Fruit fly (Drosophila melanogaster) whole organism, embryonic: ENCODE measurements around the gene Rpt6R.
A peak's percentile ranks its signal among the peaks of the same experiment; 100 is the strongest.

Source experiments
- Atf6 ChIP-seq: fragments of 200-800 bp; sonication (Bioruptor generic); IDR thresholded peaks from 2 replicates; pipeline ENCODE4 v1.3.6; 2022; ENCODE audit warnings: missing biosample characterization, missing genetic modification characterization
- C15 ChIP-seq: fragments of 200-800 bp; sonication (Bioruptor generic); IDR thresholded peaks from 3 replicates; pipeline ENCODE4 v1.3.6; 2022; ENCODE audit warnings: missing biosample characterization, missing genetic modification characterization
- CG10209 ChIP-seq: fragments of 200-800 bp; sonication (Bioruptor generic); optimal IDR thresholded peaks from 3 replicates; lab custom pipeline; 2017; ENCODE audit warnings: missing biosample characterization, mild to moderate bottlenecking, missing genetic modification characterization, missing genetic modification reagents
- CG10321 ChIP-seq: fragments of 200-800 bp; sonication (Bioruptor generic); IDR thresholded peaks from 2 replicates; pipeline ENCODE4 v1.3.6; 2022; ENCODE audit warnings: missing biosample characterization, missing genetic modification characterization
- CG10543 ChIP-seq: fragments of 200-800 bp; sonication (Bioruptor generic); optimal IDR thresholded peaks from 3 replicates; lab custom pipeline; 2017; ENCODE audit warnings: missing biosample characterization, mild to moderate bottlenecking, missing genetic modification characterization, moderate library complexity
- CG12071 ChIP-seq: fragments of 200-800 bp; sonication (Bioruptor generic); optimal IDR thresholded peaks from 3 replicates; lab custom pipeline; 2018; ENCODE audit warnings: missing biosample characterization, mild to moderate bottlenecking, missing genetic modification characterization
- CG12769 ChIP-seq: fragments of 200-800 bp; sonication (Bioruptor generic); optimal IDR thresholded peaks from 2 replicates; lab custom pipeline; 2019; ENCODE audit warnings: missing biosample characterization, mild to moderate bottlenecking, missing genetic modification characterization, moderate library complexity
- CG13894 ChIP-seq: fragments of 200-800 bp; sonication (Bioruptor generic); optimal IDR thresholded peaks from 3 replicates; lab custom pipeline; 2018; ENCODE audit warnings: missing biosample characterization, mild to moderate bottlenecking, missing genetic modification characterization, moderate library complexity
- CG16813 ChIP-seq: fragments of 200-800 bp; sonication (Bioruptor generic); IDR thresholded peaks from 3 replicates; pipeline ENCODE4 v1.3.6; 2022; ENCODE audit warnings: missing biosample characterization, missing genetic modification characterization; ENCODE audit not compliant: partially characterized antibody
- CG17186 ChIP-seq: fragments of 200-800 bp; sonication (Bioruptor generic); optimal IDR thresholded peaks from 3 replicates; lab custom pipeline; 2017; ENCODE audit warnings: missing biosample characterization, missing genetic modification reagents, missing genetic modification characterization
- CG18599 ChIP-seq: fragments of 200-800 bp; sonication (Bioruptor generic); optimal IDR thresholded peaks from 3 replicates; lab custom pipeline; 2017; ENCODE audit warnings: missing biosample characterization, missing genetic modification characterization, mild to moderate bottlenecking, moderate library complexity, missing genetic modification reagents
- CG2678 ChIP-seq: fragments of 200-800 bp; sonication (Bioruptor generic); optimal IDR thresholded peaks from 3 replicates; lab custom pipeline; 2019; ENCODE audit warnings: missing biosample characterization, mild to moderate bottlenecking, missing genetic modification characterization, moderate library complexity
- CG2712 ChIP-seq: fragments of 200-800 bp; optimal IDR thresholded peaks from 3 replicates; lab custom pipeline; 2019; ENCODE audit warnings: missing biosample characterization, mild to moderate bottlenecking, missing genetic modification characterization, moderate library complexity
- CG3281 ChIP-seq: fragments of 200-800 bp; sonication (Bioruptor generic); optimal IDR thresholded peaks from 3 replicates; lab custom pipeline; 2017; ENCODE audit warnings: missing biosample characterization, mild to moderate bottlenecking, missing genetic modification characterization
- CG6683 ChIP-seq: fragments of 200-800 bp; sonication (Bioruptor generic); optimal IDR thresholded peaks from 2 replicates; lab custom pipeline; 2017; ENCODE audit warnings: missing biosample characterization, mild to moderate bottlenecking, missing genetic modification characterization, missing genetic modification reagents
- CG7987 ChIP-seq: fragments of 200-800 bp; sonication (Bioruptor generic); optimal IDR thresholded peaks from 2 replicates; lab custom pipeline; 2018; ENCODE audit warnings: missing biosample characterization, mild to moderate bottlenecking, missing genetic modification characterization, moderate library complexity
- CG8359 ChIP-seq: fragments of 200-800 bp; sonication (Bioruptor generic); optimal IDR thresholded peaks from 2 replicates; lab custom pipeline; 2017; ENCODE audit warnings: missing biosample characterization, mild to moderate bottlenecking, missing genetic modification characterization, borderline replicate concordance
- CkIIα-i1 ChIP-seq: fragments of 200-800 bp; sonication (Bioruptor generic); IDR thresholded peaks from 2 replicates; pipeline ENCODE4 v1.3.6; 2022; ENCODE audit warnings: missing biosample characterization, missing genetic modification characterization
- Elba2 ChIP-seq: fragments of 200-800 bp; sonication (Bioruptor generic); optimal IDR thresholded peaks from 3 replicates; lab custom pipeline; 2016; ENCODE audit warnings: missing biosample characterization, missing genetic modification characterization
- Hr51 ChIP-seq, 2 experiments: fragments of 200-800 bp; sonication (Bioruptor generic); optimal IDR thresholded peaks; 2 replicates in 1 of 2; 3 replicates in 1 of 2; lab custom pipeline; 2016 to 2018; ENCODE audit warnings: missing biosample characterization in 2 of 2, missing genetic modification characterization in 2 of 2, mild to moderate bottlenecking in 1 of 2, moderate library complexity in 1 of 2
- MBD-R2 ChIP-seq: fragments of 200-800 bp; sonication (Bioruptor generic); IDR thresholded peaks from 2 replicates; pipeline ENCODE4 v1.3.6; 2022; ENCODE audit warnings: missing biosample characterization, missing genetic modification characterization
- MESR4 ChIP-seq: fragments of 200-800 bp; sonication (Bioruptor generic); optimal IDR thresholded peaks from 2 replicates; lab custom pipeline; 2018; ENCODE audit warnings: missing biosample characterization, mild to moderate bottlenecking, missing genetic modification characterization, moderate library complexity
- NK7.1 ChIP-seq: fragments of 200-800 bp; sonication (Bioruptor generic); optimal IDR thresholded peaks from 3 replicates; lab custom pipeline; 2016; ENCODE audit warnings: missing biosample characterization, missing genetic modification characterization
- Nf-YC ChIP-seq: fragments of 200-800 bp; optimal IDR thresholded peaks from 3 replicates; lab custom pipeline; 2019; ENCODE audit warnings: missing biosample characterization, mild to moderate bottlenecking, missing genetic modification characterization, moderate library complexity
- Oaz ChIP-seq: fragments of 200-800 bp; sonication (Bioruptor generic); IDR thresholded peaks from 2 replicates; pipeline ENCODE4 v1.3.6; 2022; ENCODE audit warnings: missing biosample characterization, missing genetic modification characterization
- Pdp1 ChIP-seq, 2 experiments: fragments of 200-800 bp; sonication (Bioruptor generic); optimal IDR thresholded peaks; 3 replicates each; lab custom pipeline; 2016; ENCODE audit warnings: missing biosample characterization in 2 of 2, missing genetic modification characterization in 2 of 2, mild to moderate bottlenecking in 1 of 2, moderate library complexity in 1 of 2
- abd-A ChIP-seq: fragments of 200-800 bp; sonication (Bioruptor generic); optimal IDR thresholded peaks from 3 replicates; lab custom pipeline; 2019; ENCODE audit warnings: missing biosample characterization, mild to moderate bottlenecking, missing genetic modification characterization, moderate library complexity
- ato ChIP-seq: fragments of 200-800 bp; sonication (Bioruptor generic); IDR thresholded peaks from 2 replicates; pipeline ENCODE4 v1.3.6; 2022; ENCODE audit warnings: missing biosample characterization, missing genetic modification characterization; ENCODE audit not compliant: partially characterized antibody
- caup ChIP-seq: fragments of 200-800 bp; sonication (Bioruptor generic); optimal IDR thresholded peaks from 3 replicates; lab custom pipeline; 2017; ENCODE audit warnings: missing biosample characterization, mild to moderate bottlenecking, missing genetic modification characterization, moderate library complexity; ENCODE audit not compliant: severe bottlenecking
- chinmo ChIP-seq: fragments of 200-800 bp; sonication (Bioruptor generic); IDR thresholded peaks from 4 replicates; pipeline ENCODE4 v1.3.6; 2022; ENCODE audit warnings: missing biosample characterization, missing genetic modification characterization; ENCODE audit not compliant: partially characterized antibody
- dati ChIP-seq: fragments of 200-800 bp; sonication (Bioruptor generic); IDR thresholded peaks from 2 replicates; pipeline ENCODE4 v1.3.6; 2022; ENCODE audit warnings: missing biosample characterization, missing genetic modification characterization
- disco-r ChIP-seq: fragments of 200-800 bp; sonication (Bioruptor generic); optimal IDR thresholded peaks from 2 replicates; lab custom pipeline; 2016; ENCODE audit warnings: missing biosample characterization, missing genetic modification characterization
- dmrt11E ChIP-seq: fragments of 200-800 bp; sonication (Bioruptor generic); optimal IDR thresholded peaks from 3 replicates; lab custom pipeline; 2018; ENCODE audit warnings: missing biosample characterization, mild to moderate bottlenecking, missing genetic modification characterization, moderate library complexity
- eyg ChIP-seq: fragments of 200-800 bp; sonication (Bioruptor generic); optimal IDR thresholded peaks from 3 replicates; lab custom pipeline; 2016; ENCODE audit warnings: missing biosample characterization, missing genetic modification characterization
- fd3F ChIP-seq: fragments of 200-800 bp; sonication (Bioruptor generic); optimal IDR thresholded peaks from 2 replicates; lab custom pipeline; 2018; ENCODE audit warnings: missing biosample characterization, mild to moderate bottlenecking, missing genetic modification characterization, moderate library complexity
- ham ChIP-seq: fragments of 200-800 bp; sonication (Bioruptor generic); IDR thresholded peaks from 2 replicates; pipeline ENCODE4 v1.3.6; 2022; ENCODE audit warnings: missing biosample characterization, missing genetic modification characterization
- hbn ChIP-seq: fragments of 200-800 bp; sonication (Bioruptor generic); IDR thresholded peaks from 2 replicates; pipeline ENCODE4 v1.3.6; 2022; ENCODE audit warnings: missing biosample characterization, missing genetic modification characterization; ENCODE audit not compliant: partially characterized antibody
- insv ChIP-seq, 2 experiments: fragments of 200-800 bp; sonication (Bioruptor generic); optimal IDR thresholded peaks; 3 replicates each; lab custom pipeline; 2016 to 2018; ENCODE audit warnings: missing biosample characterization in 2 of 2, missing genetic modification characterization in 2 of 2
- ken ChIP-seq: fragments of 200-800 bp; sonication (Bioruptor generic); IDR thresholded peaks from 3 replicates; pipeline ENCODE4 v1.3.6; 2022; ENCODE audit warnings: missing biosample characterization, missing genetic modification characterization
- lilli ChIP-seq: fragments of 200-800 bp; sonication (Bioruptor generic); optimal IDR thresholded peaks from 3 replicates; lab custom pipeline; 2016; ENCODE audit warnings: missing biosample characterization, missing genetic modification characterization
- lmd ChIP-seq: fragments of 200-800 bp; sonication (Bioruptor generic); IDR thresholded peaks from 2 replicates; pipeline ENCODE4 v1.3.6; 2022; ENCODE audit warnings: missing biosample characterization, missing genetic modification characterization
- pita ChIP-seq: fragments of 200-800 bp; sonication (Bioruptor generic); optimal IDR thresholded peaks from 2 replicates; lab custom pipeline; 2017; ENCODE audit warnings: missing biosample characterization, mild to moderate bottlenecking, missing genetic modification characterization
- psq ChIP-seq: fragments of 200-800 bp; sonication (Bioruptor generic); optimal IDR thresholded peaks from 2 replicates; lab custom pipeline; 2017; ENCODE audit warnings: missing biosample characterization, missing genetic modification characterization
- schlank ChIP-seq: fragments of 200-800 bp; sonication (Bioruptor generic); optimal IDR thresholded peaks from 2 replicates; lab custom pipeline; 2018; ENCODE audit warnings: missing biosample characterization, mild to moderate bottlenecking, missing genetic modification characterization
- sd ChIP-seq: fragments of 200-800 bp; sonication (Bioruptor generic); optimal IDR thresholded peaks from 3 replicates; lab custom pipeline; 2018; ENCODE audit warnings: missing biosample characterization, mild to moderate bottlenecking, missing genetic modification characterization, moderate library complexity
- sr ChIP-seq: fragments of 200-800 bp; sonication (Bioruptor generic); IDR thresholded peaks from 3 replicates; pipeline ENCODE4 v1.3.6; 2022; ENCODE audit warnings: missing biosample characterization, missing genetic modification characterization
- ssp ChIP-seq: fragments of 200-800 bp; sonication (Bioruptor generic); IDR thresholded peaks from 2 replicates; pipeline ENCODE4 v1.3.6; 2022; ENCODE audit warnings: missing biosample characterization, missing genetic modification characterization
- tgo ChIP-seq: fragments of 200-800 bp; sonication (Bioruptor generic); IDR thresholded peaks from 3 replicates; pipeline ENCODE4 v1.3.6; 2022; ENCODE audit warnings: missing biosample characterization, missing genetic modification characterization
- usp ChIP-seq: fragments of >200 bp; optimal IDR thresholded peaks from 2 replicates; lab custom pipeline; 2017; ENCODE audit warnings: missing biosample characterization, missing genetic modification characterization
- vvl ChIP-seq: fragments of 200-800 bp; sonication (Bioruptor generic); IDR thresholded peaks from 2 replicates; pipeline ENCODE4 v1.3.6; 2022; ENCODE audit warnings: missing biosample characterization, missing genetic modification characterization
- z ChIP-seq: fragments of 200-800 bp; sonication (Bioruptor generic); IDR thresholded peaks from 3 replicates; pipeline ENCODE4 v1.3.6; 2022; ENCODE audit warnings: missing biosample characterization, missing genetic modification characterization

Rpt6R gene

dm6 chr3R:30536919-30537318 is 46.6 kb downstream of the Rpt6R start (continued):
- peak; percentile 24 for TF ChIP-seq schlank
- TF ChIP-seq ham (GFP tag; lab: Robert Waterston, UW), result no peak
- no peak for TF ChIP-seq CG13894 (tag; lab: Kevin White, UChicago)
- TF ChIP-seq CG3281, result peak; percentile 38
- no peak for TF ChIP-seq disco-r (GFP tag; lab: Kevin White, UChicago)
- no peak for TF ChIP-seq eyg (GFP tag; lab: Kevin White, UChicago)
- peak; percentile 31 for TF ChIP-seq abd-A
- no peak for TF ChIP-seq CG12071 (GFP tag; lab: Kevin White, UChicago)
- peak; percentile 63 for TF ChIP-seq CG10543 (GFP tag; lab: Kevin White, UChicago)
- peak; percentile 26 for TF ChIP-seq CG2678
- no peak for TF ChIP-seq lilli (GFP tag; lab: Kevin White, UChicago)
- peak in 1 of 2 experiments; percentile 52 for TF ChIP-seq Pdp1 (GFP tag; optimal IDR thresholded peaks at IDR 0.05; lab: Kevin White, UChicago)
- TF ChIP-seq CG10321 (GFP tag; lab: Robert Waterston, UW), result no peak
- peak; percentile 35 for TF ChIP-seq caup
- no peak for TF ChIP-seq hbn (GFP tag; lab: Robert Waterston, UW)
- no peak for TF ChIP-seq Oaz
- TF ChIP-seq chinmo (GFP tag; lab: Robert Waterston, UW), result 0 out of 4 replicates have a peak, but pooled peaks have one; percentile 57
- no peak for TF ChIP-seq Hr51 (GFP tag; optimal IDR thresholded peaks at IDR 0.05; lab: Kevin White, UChicago)
- no peak for TF ChIP-seq CG17186 (GFP tag; lab: Kevin White, UChicago)
- no peak for TF ChIP-seq CG2712 (tag; lab: Kevin White, UChicago)
- TF ChIP-seq fd3F, result peak; percentile 23
- TF ChIP-seq CG18599 (GFP tag; lab: Kevin White, UChicago), result peak; percentile 57
- TF ChIP-seq CG12769, result peak; percentile 19
- no peak for TF ChIP-seq CG8359 (GFP tag; lab: Kevin White, UChicago)
- TF ChIP-seq C15, result no peak
- no peak for TF ChIP-seq Nf-YC (tag; lab: Kevin White, UChicago)
- TF ChIP-seq vvl, result no peak
- TF ChIP-seq Atf6 (GFP tag; lab: Robert Waterston, UW), result 0 out of 2 replicates have a peak, but pooled peaks have one; percentile 10
- peak; percentile 36 for TF ChIP-seq sd (tag; lab: Kevin White, UChicago)

DNA sequence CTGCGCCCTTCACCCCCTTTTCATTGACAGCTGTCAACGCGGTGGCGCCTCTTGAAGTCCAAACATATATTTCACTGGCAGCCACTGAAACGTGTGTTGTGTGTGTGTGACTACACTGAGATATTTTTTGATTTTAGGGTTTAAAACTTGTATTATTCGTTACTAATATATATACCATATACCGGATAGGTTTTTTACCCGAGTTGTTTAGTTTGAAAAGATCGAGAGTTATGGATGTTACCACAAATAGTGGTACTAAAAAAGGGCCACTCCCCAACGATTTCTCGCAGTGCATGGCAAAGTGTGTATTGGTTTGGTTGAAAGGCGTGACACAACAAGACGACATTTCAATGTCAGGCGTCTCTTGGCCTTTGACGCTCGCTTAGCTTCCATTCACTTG is 47.1 kb downstream of the Rpt6R start:
- TF ChIP-seq CkIIα-i1 (GFP tag; lab: Robert Waterston, UW) (no peak), usp (GFP tag; lab: Kevin White, UChicago) (no peak), CG16813 (GFP tag; lab: Robert Waterston, UW) (no peak), sr (GFP tag; lab: Robert Waterston, UW) (no peak), tgo (GFP tag; lab: Robert Waterston, UW) (peak; percentile 27; the same call in 2 of the 3 replicates), CG10209 (GFP tag; lab: Kevin White, UChicago) (no peak), dati (no peak), Elba2 (GFP tag; lab: Kevin White, UChicago) (no peak), ken (no peak), NK7.1 (GFP tag; lab: Kevin White, UChicago) (no peak), ato (GFP tag; lab: Robert Waterston, UW) (no peak), MESR4 (GFP tag; lab: Kevin White, UChicago) (no peak), pita (GFP tag; lab: Kevin White, UChicago) (no peak), CG7987 (GFP tag; lab: Kevin White, UChicago) (no peak), CG6683 (GFP tag; lab: Kevin White, UChicago) (no peak), Oaz (no peak), lmd (GFP tag; lab: Robert Waterston, UW) (peak; percentile 48; the same call in 1 of the 2 replicates), CG17186 (GFP tag; lab: Kevin White, UChicago) (no peak), ssp (GFP tag; lab: Robert Waterston, UW) (no peak), insv (GFP tag; optimal IDR thresholded peaks at IDR 0.05; lab: Kevin White, UChicago) (no peak), z (GFP tag; lab: Robert Waterston, UW) (no peak), dmrt11E (tag; lab: Kevin White, UChicago) (no peak), psq (GFP tag; lab: Kevin White, UChicago) (no peak), MBD-R2 (GFP tag; lab: Robert Waterston, UW) (no peak)
